Fruit fly (Drosophila melanogaster) whole organism, adult: ENCODE measurements around the gene Fer1.

Source experiments
- CG11617 ChIP-seq: fragments of 200-800 bp; sonication (Bioruptor generic); optimal IDR thresholded peaks from 2 replicates; lab custom pipeline; 2017; ENCODE audit warnings: mild to moderate bottlenecking, missing biosample characterization, missing genetic modification reagents, missing genetic modification characterization
- CG12768 ChIP-seq: fragments of 200-800 bp; sonication (Bioruptor generic); optimal IDR thresholded peaks from 2 replicates; lab custom pipeline; 2017; ENCODE audit warnings: missing biosample characterization, missing genetic modification characterization, mild to moderate bottlenecking, moderate library complexity, missing genetic modification reagents
- CG14711 ChIP-seq: fragments of 200-800 bp; sonication (Bioruptor generic); optimal IDR thresholded peaks from 2 replicates; lab custom pipeline; 2018; ENCODE audit warnings: missing biosample characterization, mild to moderate bottlenecking, missing genetic modification characterization, moderate library complexity
- CG1620 ChIP-seq: fragments of 200-800 bp; sonication (Bioruptor generic); optimal IDR thresholded peaks from 2 replicates; lab custom pipeline; 2016; ENCODE audit warnings: missing biosample characterization, missing genetic modification characterization
- CG33017 ChIP-seq: fragments of 200-800 bp; sonication (Bioruptor generic); optimal IDR thresholded peaks from 2 replicates; lab custom pipeline; 2018; ENCODE audit warnings: missing biosample characterization, mild to moderate bottlenecking, missing genetic modification characterization, moderate library complexity
- CG5204 ChIP-seq: fragments of 200-800 bp; sonication (Bioruptor generic); optimal IDR thresholded peaks from 2 replicates; lab custom pipeline; 2016; ENCODE audit warnings: missing biosample characterization, missing genetic modification characterization
- CG7045 ChIP-seq: fragments of 200-800 bp; sonication (Bioruptor generic); optimal IDR thresholded peaks from 2 replicates; lab custom pipeline; 2017; ENCODE audit warnings: missing biosample characterization, mild to moderate bottlenecking, missing genetic modification characterization
- CG7101 ChIP-seq: fragments of 200-800 bp; sonication (Bioruptor generic); optimal IDR thresholded peaks from 2 replicates; lab custom pipeline; 2018; ENCODE audit warnings: missing biosample characterization, mild to moderate bottlenecking, missing genetic modification characterization, moderate library complexity
- Clk ChIP-seq: fragments of 200-800 bp; sonication (Bioruptor generic); optimal IDR thresholded peaks from 2 replicates; lab custom pipeline; 2017; ENCODE audit warnings: missing biosample characterization, missing genetic modification characterization
- Crg-1 ChIP-seq: fragments of 200-800 bp; sonication (Bioruptor generic); optimal IDR thresholded peaks from 2 replicates; lab custom pipeline; 2016; ENCODE audit warnings: missing biosample characterization, missing genetic modification characterization
- Hr96 ChIP-seq: fragments of 200-800 bp; sonication (Bioruptor generic); optimal IDR thresholded peaks from 2 replicates; lab custom pipeline; 2016; ENCODE audit warnings: missing biosample characterization, missing genetic modification characterization
- Mnt ChIP-seq: fragments of 200-800 bp; sonication (Bioruptor generic); optimal IDR thresholded peaks from 2 replicates; lab custom pipeline; 2016; ENCODE audit warnings: missing biosample characterization, mild to moderate bottlenecking, missing genetic modification characterization
- bab1 ChIP-seq: fragments of 200-800 bp; sonication (Bioruptor generic); optimal IDR thresholded peaks from 3 replicates; lab custom pipeline; 2019; ENCODE audit warnings: missing biosample characterization, mild to moderate bottlenecking, missing genetic modification characterization, moderate library complexity
- cic ChIP-seq: fragments of 200-800 bp; sonication (Bioruptor generic); optimal IDR thresholded peaks from 2 replicates; lab custom pipeline; 2017; ENCODE audit warnings: missing biosample characterization, mild to moderate bottlenecking, missing genetic modification characterization, moderate library complexity
- cnc ChIP-seq, 2 experiments: fragments of >200 bp; optimal IDR thresholded peaks; 2 replicates each; lab custom pipeline; 2017
- kay ChIP-seq: fragments of 200-800 bp; sonication (Bioruptor generic); peaks from one replicate; lab custom pipeline; 2016; ENCODE audit warnings: missing biosample characterization, missing genetic modification characterization, borderline replicate concordance
- ovo ChIP-seq: fragments of 200-800 bp; sonication (Bioruptor generic); optimal IDR thresholded peaks from 2 replicates; lab custom pipeline; 2016; ENCODE audit warnings: missing biosample characterization, missing genetic modification characterization
- pad ChIP-seq: fragments of 200-800 bp; sonication (Bioruptor generic); optimal IDR thresholded peaks from 3 replicates; lab custom pipeline; 2017; ENCODE audit warnings: missing biosample characterization, missing genetic modification characterization, mild to moderate bottlenecking, moderate library complexity, missing genetic modification reagents
- tj ChIP-seq: fragments of 200-800 bp; sonication (Bioruptor generic); optimal IDR thresholded peaks from 3 replicates; lab custom pipeline; 2017; ENCODE audit warnings: missing biosample characterization, mild to moderate bottlenecking, missing genetic modification characterization, moderate library complexity
- toe ChIP-seq: fragments of 200-800 bp; sonication (Bioruptor generic); optimal IDR thresholded peaks from 2 replicates; lab custom pipeline; 2016; ENCODE audit warnings: missing biosample characterization, missing genetic modification characterization

Gene Fer1

DNA sequence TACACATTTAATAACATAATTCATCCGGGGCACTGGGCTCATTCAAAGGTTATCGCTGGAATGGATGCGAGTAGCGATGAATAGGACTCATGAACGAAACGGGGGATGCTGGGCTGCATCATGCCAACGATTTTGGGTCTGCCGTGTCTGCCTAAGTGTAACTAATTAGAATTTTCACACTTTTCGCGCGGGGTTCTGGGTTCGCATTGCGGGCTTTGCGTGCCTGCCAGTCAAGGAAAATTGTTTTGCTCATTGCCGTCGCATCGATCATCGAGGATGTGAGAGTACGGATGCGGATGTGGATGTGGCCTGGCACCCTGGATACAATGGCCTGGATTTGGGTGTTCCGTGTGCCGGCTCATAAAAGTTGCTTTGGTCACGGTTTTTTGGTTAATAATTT is 2.1 kb downstream of the Fer1 start:
- TF ChIP-seq CG33017 (no peak), tj (GFP tag; lab: Kevin White, UChicago) (no peak), CG7101 (tag; lab: Kevin White, UChicago) (no peak), CG11617 (GFP tag; lab: Kevin White, UChicago) (no peak), CG14711 (no peak), toe (GFP tag; lab: Kevin White, UChicago) (no peak), cic (no peak)

DNA sequence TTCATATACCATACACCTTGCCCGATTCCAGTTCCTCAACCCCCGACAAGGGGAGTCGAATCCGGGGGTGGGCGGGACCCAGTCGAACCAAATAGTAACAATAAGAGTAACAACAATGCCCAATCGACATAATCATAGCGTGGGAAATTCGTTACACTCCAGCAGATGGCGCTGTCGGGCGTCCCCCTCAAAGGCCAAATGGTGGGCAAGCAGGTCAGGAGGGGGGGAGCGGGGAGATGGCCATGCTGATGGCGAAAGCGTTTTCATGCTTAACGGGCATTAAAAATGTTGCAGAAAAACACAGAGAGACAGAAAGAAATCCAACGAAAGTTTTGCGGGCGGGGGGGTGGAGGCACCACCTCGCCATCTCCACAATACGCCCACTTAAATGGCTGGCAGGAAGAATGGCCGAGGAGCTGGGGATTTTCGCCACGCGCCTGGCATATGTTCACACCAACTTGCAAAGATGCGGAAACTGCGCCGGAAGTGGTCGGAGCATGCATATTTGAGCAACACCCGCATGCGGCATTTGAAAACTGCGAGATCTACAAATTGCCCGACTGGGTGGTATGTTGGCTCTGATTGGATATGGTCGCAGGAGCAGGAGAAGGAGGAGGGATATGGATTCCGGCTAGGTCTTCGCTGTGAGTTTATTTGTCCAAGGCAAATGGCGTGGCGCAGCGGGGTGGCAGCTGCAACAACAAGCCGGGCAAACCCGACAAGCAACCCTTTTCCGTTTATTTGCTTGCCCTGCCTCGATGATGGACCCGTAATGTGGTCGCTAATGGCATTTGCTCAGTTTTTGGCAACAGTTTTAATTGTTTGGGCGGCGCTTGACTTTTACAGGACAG is 3.4 kb downstream of the Fer1 start:
- TF ChIP-seq Mnt (GFP tag; lab: Kevin White, UChicago) (no peak), CG5204 (GFP tag; lab: Kevin White, UChicago) (no peak), CG33017 (no peak), Hr96 (no peak), bab1 (no peak), tj (GFP tag; lab: Kevin White, UChicago) (no peak), CG11617 (GFP tag; lab: Kevin White, UChicago) (no peak), CG1620 (GFP tag; lab: Kevin White, UChicago) (no peak)

DNA sequence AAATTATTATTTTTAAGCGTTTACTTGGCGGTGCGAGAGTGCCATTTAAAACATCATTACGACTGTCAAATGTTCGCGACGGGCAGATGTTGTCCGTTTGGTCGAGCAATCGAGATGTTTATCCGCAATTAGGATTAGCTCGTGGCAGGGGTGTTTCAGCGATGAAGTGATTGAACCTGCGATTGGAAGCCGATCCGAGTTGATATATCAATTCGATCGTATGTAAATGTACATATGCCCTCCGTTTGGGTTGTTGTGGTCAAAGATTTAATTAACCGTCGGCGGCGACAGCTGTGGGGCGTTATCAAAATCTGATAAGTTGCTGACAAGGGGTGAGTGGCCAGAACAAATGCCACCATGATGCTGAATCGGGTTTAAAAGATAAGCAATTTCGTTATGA is 6.6 kb downstream of the Fer1 start:
- no peak for TF ChIP-seq Hr96
- no peak for TF ChIP-seq Clk (GFP tag; lab: Kevin White, UChicago)
- TF ChIP-seq pad (GFP tag; lab: Kevin White, UChicago): no peak
- TF ChIP-seq Mnt (GFP tag; lab: Kevin White, UChicago): no peak
- TF ChIP-seq CG1620 (GFP tag; lab: Kevin White, UChicago): no peak
- TF ChIP-seq cic: no peak
- TF ChIP-seq kay (GFP tag; lab: Kevin White, UChicago): no peak
- TF ChIP-seq CG12768: no peak
- no peak for TF ChIP-seq CG7045 (GFP tag; lab: Kevin White, UChicago)
- TF ChIP-seq CG33017: no peak
- TF ChIP-seq ovo (GFP tag; lab: Kevin White, UChicago): no peak
- no peak for TF ChIP-seq CG14711
- no peak for TF ChIP-seq cnc (optimal IDR thresholded peaks at IDR 0.05; lab: Kevin White, UChicago)
- TF ChIP-seq CG11617 (GFP tag; lab: Kevin White, UChicago): no peak
- TF ChIP-seq tj (GFP tag; lab: Kevin White, UChicago): no peak
- no peak for TF ChIP-seq Crg-1 (GFP tag; lab: Kevin White, UChicago)

DNA sequence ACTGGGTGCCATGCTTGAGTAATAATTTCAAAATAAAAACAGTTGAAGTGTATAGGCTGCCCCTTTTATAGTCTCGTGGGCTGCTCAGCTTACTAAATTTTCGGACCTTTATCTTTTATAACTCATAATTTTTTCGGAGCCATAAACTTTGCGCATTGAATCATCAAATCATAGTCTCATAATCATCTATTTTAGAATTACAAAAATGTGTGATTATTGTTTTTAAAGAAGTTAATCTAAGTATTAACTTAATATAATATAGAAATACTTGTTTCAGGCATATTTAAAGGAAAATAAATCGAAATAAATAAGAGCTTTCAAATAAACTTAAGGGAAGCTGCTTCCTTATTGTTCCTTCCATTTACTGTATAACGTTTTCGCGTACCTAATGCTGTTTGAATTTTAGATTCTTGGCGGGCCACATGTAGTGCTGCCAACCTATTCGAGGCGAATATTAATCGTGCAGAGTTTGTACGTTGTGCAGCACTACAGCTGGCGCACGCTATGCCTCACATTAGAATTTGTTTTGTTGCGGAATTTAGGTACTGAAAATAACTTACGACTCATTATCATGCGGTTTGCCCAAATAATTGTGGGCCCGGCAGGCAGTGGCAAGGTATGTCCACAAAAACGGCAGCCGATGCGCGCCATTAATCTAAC is 8.4 kb downstream of the Fer1 start, which contains the start of the genes CG14610 and CG2656:
CG14610 (minus strand) TSS at position 51 of the 660 bp plus-strand sequence.
CG2656 (plus strand) TSS at position 480 of the 660 bp plus-strand sequence.
- TF ChIP-seq cnc (optimal IDR thresholded peaks at IDR 0.05; lab: Kevin White, UChicago): no peak
- no peak for TF ChIP-seq cic
- TF ChIP-seq CG12768: peak; percentile 40
- peak; percentile 84 for TF ChIP-seq Crg-1 (GFP tag; lab: Kevin White, UChicago)
- peak; percentile 85 for TF ChIP-seq Mnt (GFP tag; lab: Kevin White, UChicago)
- no peak for TF ChIP-seq tj (GFP tag; lab: Kevin White, UChicago)
- TF ChIP-seq CG7101 (tag; lab: Kevin White, UChicago): peak; percentile 69
- peak; percentile 44 for TF ChIP-seq CG7045 (GFP tag; lab: Kevin White, UChicago)
- TF ChIP-seq CG11617 (GFP tag; lab: Kevin White, UChicago): peak; percentile 32
- peak; percentile 9 for TF ChIP-seq Clk (GFP tag; lab: Kevin White, UChicago)
- peak; percentile 35 for TF ChIP-seq CG14711
- TF ChIP-seq toe (GFP tag; lab: Kevin White, UChicago): peak; percentile 74
- TF ChIP-seq kay (GFP tag; lab: Kevin White, UChicago): no peak
- peak; percentile 85 for TF ChIP-seq CG1620 (GFP tag; lab: Kevin White, UChicago)
- TF ChIP-seq pad (GFP tag; lab: Kevin White, UChicago): peak; percentile 54
- peak; percentile 60 for TF ChIP-seq CG5204 (GFP tag; lab: Kevin White, UChicago)
- TF ChIP-seq bab1: peak; percentile 78
- peak; percentile 0 for TF ChIP-seq CG33017
- TF ChIP-seq Hr96: peak; percentile 77
- TF ChIP-seq ovo (GFP tag; lab: Kevin White, UChicago): peak; percentile 35

DNA sequence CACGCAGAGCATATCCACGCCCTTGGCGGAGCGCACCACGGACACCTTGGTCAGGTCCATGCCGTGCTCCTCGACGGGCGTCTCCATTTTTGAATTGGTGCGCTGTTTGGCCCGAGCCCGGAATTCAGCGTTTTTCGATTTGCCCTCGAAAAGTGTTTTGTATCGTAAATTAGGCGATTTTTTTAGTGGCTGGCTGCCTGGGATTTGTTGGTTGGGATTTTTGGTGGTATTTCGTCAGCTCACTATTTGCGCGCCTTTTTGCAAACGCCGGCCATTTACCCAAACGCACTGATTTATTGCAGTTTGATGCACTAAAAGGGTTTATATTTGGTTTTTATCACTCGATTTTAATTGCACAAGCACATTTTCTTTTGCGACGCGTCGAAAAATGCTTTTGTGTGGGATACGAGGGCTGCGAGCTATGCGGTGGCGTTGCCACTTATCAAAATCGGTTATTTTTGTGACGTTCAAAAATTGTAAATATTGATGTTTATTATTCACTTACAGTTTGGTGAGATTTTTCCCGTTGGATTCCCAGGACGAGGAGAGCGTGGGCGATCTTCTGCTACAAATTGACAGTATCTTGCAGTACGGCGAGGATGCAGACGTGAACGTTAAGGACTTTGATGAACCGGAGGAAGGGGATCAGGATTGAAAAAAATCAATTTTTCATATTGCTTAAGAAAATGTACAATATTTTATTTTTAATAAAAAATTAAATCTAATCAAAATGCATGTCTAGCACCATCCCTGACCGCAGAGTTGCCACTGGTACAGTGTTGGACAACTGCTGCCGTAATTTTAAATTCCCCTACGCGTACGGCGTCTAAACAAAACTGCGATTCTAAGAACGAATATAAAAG is 14.8 kb downstream of the Fer1 start, which contains the start of the genes gfzf and Sas-4:
gfzf (minus strand) TSS at position 425 of the 863 bp plus-strand sequence.
Sas-4 (plus strand) TSS at position 824 of the 863 bp plus-strand sequence.
- TF ChIP-seq pad (GFP tag; lab: Kevin White, UChicago) (peak; percentile 68), Clk (GFP tag; lab: Kevin White, UChicago) (no peak), CG33017 (peak; percentile 22), ovo (GFP tag; lab: Kevin White, UChicago) (peak; percentile 62), toe (GFP tag; lab: Kevin White, UChicago) (peak; percentile 85), Crg-1 (GFP tag; lab: Kevin White, UChicago) (peak; percentile 10), CG11617 (GFP tag; lab: Kevin White, UChicago) (peak; percentile 77), cic (no peak), CG1620 (GFP tag; lab: Kevin White, UChicago) (peak; percentile 51), Hr96 (peak; percentile 71), Mnt (GFP tag; lab: Kevin White, UChicago) (peak; percentile 38), bab1 (peak; percentile 39), CG7045 (GFP tag; lab: Kevin White, UChicago) (peak; percentile 64), kay (GFP tag; lab: Kevin White, UChicago) (no peak), tj (GFP tag; lab: Kevin White, UChicago) (peak; percentile 55), CG5204 (GFP tag; lab: Kevin White, UChicago) (peak; percentile 77), CG7101 (tag; lab: Kevin White, UChicago) (peak; percentile 46), cnc (optimal IDR thresholded peaks at IDR 0.05; lab: Kevin White, UChicago) (no peak), CG12768 (peak; percentile 71), CG14711 (peak; percentile 37)
